Fruit fly (Drosophila melanogaster) whole organism, embryonic: ENCODE measurements around the gene jb.

Experiments used
- CG10209 ChIP-seq: fragments of 200-800 bp; sonication (Bioruptor generic); optimal IDR thresholded peaks from 3 replicates; lab custom pipeline; 2017; ENCODE audit warnings: missing biosample characterization, mild to moderate bottlenecking, missing genetic modification characterization, missing genetic modification reagents
- CG11695 ChIP-seq: fragments of 200-800 bp; sonication (Bioruptor generic); IDR thresholded peaks from 3 replicates; pipeline ENCODE4 v1.3.6; 2022; ENCODE audit warnings: missing biosample characterization, missing genetic modification characterization
- CG12659 ChIP-seq: fragments of 200-800 bp; sonication (Bioruptor generic); optimal IDR thresholded peaks from 3 replicates; lab custom pipeline; 2017; ENCODE audit warnings: mild to moderate bottlenecking, missing biosample characterization, missing genetic modification reagents, missing genetic modification characterization
- CG13287 ChIP-seq: fragments of 200-800 bp; sonication (Bioruptor generic); IDR thresholded peaks from 2 replicates; pipeline ENCODE4 v1.3.6; 2022; ENCODE audit warnings: missing biosample characterization, missing genetic modification characterization; ENCODE audit not compliant: partially characterized antibody
- CG15514 ChIP-seq: fragments of 200-800 bp; sonication (Bioruptor generic); optimal IDR thresholded peaks from 3 replicates; lab custom pipeline; 2017; ENCODE audit warnings: missing biosample characterization, missing genetic modification characterization, mild to moderate bottlenecking, moderate library complexity, missing genetic modification reagents
- CG1792 ChIP-seq: fragments of 200-800 bp; sonication (Bioruptor generic); optimal IDR thresholded peaks from 2 replicates; lab custom pipeline; 2016; ENCODE audit warnings: missing biosample characterization, missing genetic modification characterization
- CG18619 ChIP-seq: fragments of 200-800 bp; sonication (Bioruptor generic); optimal IDR thresholded peaks from 3 replicates; lab custom pipeline; 2017; ENCODE audit warnings: missing biosample characterization, mild to moderate bottlenecking, missing genetic modification characterization
- CG2116 ChIP-seq: fragments of 200-800 bp; sonication (Bioruptor generic); optimal IDR thresholded peaks from 3 replicates; lab custom pipeline; 2018; ENCODE audit warnings: missing biosample characterization, mild to moderate bottlenecking, missing genetic modification characterization
- CG2120 ChIP-seq: fragments of 200-800 bp; sonication (Bioruptor generic); optimal IDR thresholded peaks from 3 replicates; lab custom pipeline; 2016; ENCODE audit warnings: missing biosample characterization, missing genetic modification characterization
- CG2678 ChIP-seq: fragments of 200-800 bp; sonication (Bioruptor generic); optimal IDR thresholded peaks from 3 replicates; lab custom pipeline; 2019; ENCODE audit warnings: missing biosample characterization, mild to moderate bottlenecking, missing genetic modification characterization, moderate library complexity
- CG30403 ChIP-seq: fragments of 200-800 bp; sonication (Bioruptor generic); optimal IDR thresholded peaks from 3 replicates; lab custom pipeline; 2016; ENCODE audit warnings: missing biosample characterization, missing genetic modification characterization
- CG3281 ChIP-seq: fragments of 200-800 bp; sonication (Bioruptor generic); optimal IDR thresholded peaks from 3 replicates; lab custom pipeline; 2017; ENCODE audit warnings: missing biosample characterization, mild to moderate bottlenecking, missing genetic modification characterization
- CG34224 ChIP-seq: fragments of 200-800 bp; sonication (Bioruptor generic); IDR thresholded peaks from 3 replicates; pipeline ENCODE4 v1.3.6; 2022; ENCODE audit warnings: missing biosample characterization, missing genetic modification characterization; ENCODE audit not compliant: partially characterized antibody
- CG34376 ChIP-seq: fragments of 200-800 bp; sonication (Bioruptor generic); optimal IDR thresholded peaks from 2 replicates; lab custom pipeline; 2018; ENCODE audit warnings: missing biosample characterization, mild to moderate bottlenecking, missing genetic modification characterization
- CG4360 ChIP-seq: fragments of 200-800 bp; sonication (Bioruptor generic); IDR thresholded peaks from 2 replicates; pipeline ENCODE4 v1.3.6; 2022; ENCODE audit warnings: missing biosample characterization, missing genetic modification characterization
- CG5245 ChIP-seq: fragments of 200-800 bp; sonication (Bioruptor generic); optimal IDR thresholded peaks from 3 replicates; lab custom pipeline; 2016; ENCODE audit warnings: missing biosample characterization, missing genetic modification characterization
- CG6791 ChIP-seq: fragments of 200-800 bp; sonication (Bioruptor generic); IDR thresholded peaks from 3 replicates; pipeline ENCODE4 v1.3.6; 2022; ENCODE audit warnings: missing biosample characterization, missing genetic modification characterization; ENCODE audit not compliant: partially characterized antibody
- CG8478 ChIP-seq: fragments of >200 bp; optimal IDR thresholded peaks from 2 replicates; lab custom pipeline; 2018
- CG9932 ChIP-seq: fragments of 200-800 bp; sonication (Bioruptor generic); IDR thresholded peaks from 2 replicates; pipeline ENCODE4 v1.3.6; 2022; ENCODE audit warnings: missing biosample characterization, missing genetic modification characterization
- Dad ChIP-seq: fragments of 200-800 bp; sonication (Bioruptor generic); optimal IDR thresholded peaks from 3 replicates; lab custom pipeline; 2016; ENCODE audit warnings: missing biosample characterization, missing genetic modification characterization
- Dip2 ChIP-seq: fragments of 200-800 bp; sonication (Bioruptor generic); IDR thresholded peaks from 2 replicates; pipeline ENCODE4 v1.3.6; 2022; ENCODE audit warnings: missing biosample characterization, missing genetic modification characterization
- Dll ChIP-seq: fragments of 200-800 bp; sonication (Bioruptor generic); IDR thresholded peaks from 4 replicates; pipeline ENCODE4 v1.3.6; 2022; ENCODE audit warnings: missing biosample characterization, missing genetic modification characterization; ENCODE audit not compliant: partially characterized antibody
- Elba2 ChIP-seq: fragments of 200-800 bp; sonication (Bioruptor generic); optimal IDR thresholded peaks from 3 replicates; lab custom pipeline; 2016; ENCODE audit warnings: missing biosample characterization, missing genetic modification characterization
- HLH3B ChIP-seq: fragments of 200-800 bp; sonication (Bioruptor generic); IDR thresholded peaks from 2 replicates; pipeline ENCODE4 v1.3.6; 2022; ENCODE audit warnings: missing biosample characterization, missing genetic modification characterization
- Hsf ChIP-seq: fragments of 200-800 bp; sonication (Bioruptor generic); optimal IDR thresholded peaks from 3 replicates; lab custom pipeline; 2016; ENCODE audit warnings: missing biosample characterization, missing genetic modification characterization
- MTF-1 ChIP-seq: fragments of 200-800 bp; sonication (Bioruptor generic); optimal IDR thresholded peaks from 2 replicates; lab custom pipeline; 2018; ENCODE audit warnings: missing biosample characterization, mild to moderate bottlenecking, missing genetic modification characterization, borderline replicate concordance
- Myb ChIP-seq: fragments of 200-800 bp; sonication (Bioruptor generic); optimal IDR thresholded peaks from 2 replicates; lab custom pipeline; 2016; ENCODE audit warnings: missing biosample characterization, missing genetic modification characterization
- NK7.1 ChIP-seq: fragments of 200-800 bp; sonication (Bioruptor generic); optimal IDR thresholded peaks from 3 replicates; lab custom pipeline; 2016; ENCODE audit warnings: missing biosample characterization, missing genetic modification characterization
- Oaz ChIP-seq: fragments of 200-800 bp; sonication (Bioruptor generic); IDR thresholded peaks from 2 replicates; pipeline ENCODE4 v1.3.6; 2022; ENCODE audit warnings: missing biosample characterization, missing genetic modification characterization
- Poxn ChIP-seq: fragments of 200-800 bp; sonication (Bioruptor generic); IDR thresholded peaks from 2 replicates; pipeline ENCODE4 v1.3.6; 2022; ENCODE audit warnings: missing biosample characterization, missing genetic modification characterization
- Sox100B ChIP-seq: fragments of 200-800 bp; sonication (Bioruptor generic); optimal IDR thresholded peaks from 3 replicates; lab custom pipeline; 2018; ENCODE audit warnings: missing biosample characterization, mild to moderate bottlenecking, missing genetic modification characterization
- Xbp1 ChIP-seq: fragments of 200-800 bp; sonication (Bioruptor generic); optimal IDR thresholded peaks from 3 replicates; lab custom pipeline; 2016; ENCODE audit warnings: missing biosample characterization, mild to moderate bottlenecking, missing genetic modification characterization
- al ChIP-seq: fragments of 200-800 bp; sonication (Bioruptor generic); IDR thresholded peaks from 2 replicates; pipeline ENCODE4 v1.3.6; 2022; ENCODE audit warnings: missing biosample characterization, missing genetic modification characterization
- bab2 ChIP-seq: fragments of 200-800 bp; sonication (Bioruptor generic); optimal IDR thresholded peaks from 2 replicates; lab custom pipeline; 2016; ENCODE audit warnings: missing biosample characterization, missing genetic modification characterization
- bcd ChIP-seq: fragments of 200-800 bp; sonication (Bioruptor generic); optimal IDR thresholded peaks from 2 replicates; lab custom pipeline; 2017; ENCODE audit warnings: missing biosample characterization, mild to moderate bottlenecking, missing genetic modification characterization
- ci ChIP-seq: fragments of 200-800 bp; sonication (Bioruptor generic); IDR thresholded peaks from 3 replicates; pipeline ENCODE4 v1.3.6; 2022; ENCODE audit warnings: missing biosample characterization, missing genetic modification characterization
- croc ChIP-seq: fragments of 200-800 bp; sonication (Bioruptor generic); conservative IDR thresholded peaks from 3 replicates; pipeline ENCODE4 v1.3.6; 2022; ENCODE audit warnings: missing biosample characterization, missing genetic modification characterization
- dpn ChIP-seq, 2 experiments: fragments of 200-800 bp; sonication (Bioruptor generic); optimal IDR thresholded peaks; 3 replicates each; lab custom pipeline; 2016; ENCODE audit warnings: missing biosample characterization in 2 of 2, missing genetic modification characterization in 2 of 2
- en ChIP-seq: fragments of 200-800 bp; sonication (Bioruptor generic); optimal IDR thresholded peaks from 2 replicates; lab custom pipeline; 2016; ENCODE audit warnings: missing biosample characterization, missing genetic modification characterization
- grau ChIP-seq: fragments of 200-800 bp; optimal IDR thresholded peaks from 3 replicates; lab custom pipeline; 2019; ENCODE audit warnings: missing biosample characterization, mild to moderate bottlenecking, missing genetic modification characterization, moderate library complexity
- lilli ChIP-seq: fragments of 200-800 bp; sonication (Bioruptor generic); optimal IDR thresholded peaks from 3 replicates; lab custom pipeline; 2016; ENCODE audit warnings: missing biosample characterization, missing genetic modification characterization
- maf-S ChIP-seq: fragments of 200-800 bp; sonication (Bioruptor generic); optimal IDR thresholded peaks from 2 replicates; lab custom pipeline; 2016; ENCODE audit warnings: missing biosample characterization, missing genetic modification characterization
- pros ChIP-seq: fragments of 200-800 bp; sonication (Bioruptor generic); optimal IDR thresholded peaks from 3 replicates; lab custom pipeline; 2019; ENCODE audit warnings: missing biosample characterization, mild to moderate bottlenecking, missing genetic modification characterization, moderate library complexity
- psq ChIP-seq: fragments of 200-800 bp; sonication (Bioruptor generic); optimal IDR thresholded peaks from 2 replicates; lab custom pipeline; 2017; ENCODE audit warnings: missing biosample characterization, missing genetic modification characterization
- pzg ChIP-seq: fragments of 200-800 bp; sonication (Bioruptor generic); optimal IDR thresholded peaks from 3 replicates; lab custom pipeline; 2018; ENCODE audit warnings: missing biosample characterization, mild to moderate bottlenecking, missing genetic modification characterization, moderate library complexity
- so ChIP-seq: fragments of 200-800 bp; sonication (Bioruptor generic); IDR thresholded peaks from 3 replicates; pipeline ENCODE4 v1.3.6; 2022; ENCODE audit warnings: missing biosample characterization, missing genetic modification characterization
- stwl ChIP-seq: fragments of 200-800 bp; sonication (Bioruptor generic); optimal IDR thresholded peaks from 3 replicates; lab custom pipeline; 2018; ENCODE audit warnings: missing biosample characterization, mild to moderate bottlenecking, missing genetic modification characterization, moderate library complexity
- ttk ChIP-seq: fragments of 200-800 bp; sonication (Bioruptor generic); IDR thresholded peaks from 2 replicates; pipeline ENCODE4 v2.1.2; 2022; ENCODE audit warnings: missing biosample characterization, missing genetic modification characterization
- vnd ChIP-seq: fragments of 200-800 bp; sonication (Bioruptor generic); IDR thresholded peaks from 3 replicates; pipeline ENCODE4 v1.3.6; 2022; ENCODE audit warnings: missing biosample characterization, missing genetic modification characterization; ENCODE audit not compliant: partially characterized antibody

Gene jb

DNA sequence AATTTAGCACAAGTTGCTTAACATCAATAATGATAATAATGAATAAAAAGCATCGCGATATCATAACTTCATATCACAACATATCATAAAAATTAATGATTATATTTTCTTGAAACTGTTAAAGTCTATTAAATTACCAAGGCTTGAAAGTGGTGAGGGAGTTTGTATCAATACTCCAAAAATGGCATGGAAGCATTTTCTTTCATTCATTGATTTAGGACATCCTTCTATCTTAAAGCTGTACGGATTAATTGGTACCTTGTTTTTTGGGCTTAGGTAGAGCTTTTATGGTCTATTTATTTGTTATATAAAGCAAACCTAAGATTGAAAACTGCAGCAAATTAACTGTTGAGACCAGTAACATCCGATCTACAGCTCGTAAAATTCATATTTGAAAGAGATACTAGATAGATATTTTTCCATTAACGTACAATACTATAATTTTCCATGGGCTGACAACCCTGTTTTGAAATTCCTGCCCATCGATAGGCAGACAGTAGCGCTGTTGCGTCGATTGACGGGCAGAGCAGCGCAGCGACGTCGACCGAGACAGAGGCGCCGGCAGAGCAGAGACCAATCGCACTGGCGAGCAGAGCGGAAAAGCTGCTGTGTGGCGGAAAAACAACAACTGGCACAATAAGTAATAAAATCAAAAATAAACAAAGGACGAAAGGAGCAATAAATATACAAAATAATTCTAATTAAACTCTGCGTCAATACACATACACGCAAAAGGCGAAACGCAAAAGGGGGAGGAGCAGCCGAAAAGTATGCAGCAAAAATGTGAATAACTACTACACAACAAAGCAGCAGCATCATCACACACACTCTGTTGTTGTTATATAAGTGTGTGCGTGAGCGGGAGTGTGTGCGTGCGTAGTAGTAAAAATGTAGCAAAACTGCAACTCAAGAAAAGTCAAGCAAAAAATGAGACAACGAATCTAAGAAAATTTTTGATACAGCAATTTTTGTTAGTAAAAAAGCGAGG, 43.0 kb upstream of the jb start, which contains the start of gene CG1695 (continued):
- no peak for TF ChIP-seq ttk (GFP tag; lab: Robert Waterston, UW)
- no peak for TF ChIP-seq croc (GFP tag; lab: Robert Waterston, UW)
- TF ChIP-seq CG2678 (tag; lab: Kevin White, UChicago) = peak; percentile 56
- TF ChIP-seq CG10209 = no peak
- peak; percentile 53 for TF ChIP-seq CG30403
- no peak for TF ChIP-seq Poxn (GFP tag; lab: Robert Waterston, UW)
- peak; percentile 45 for TF ChIP-seq CG2120 (GFP tag; lab: Kevin White, UChicago)
- no peak for TF ChIP-seq maf-S (GFP tag; lab: Kevin White, UChicago)
- peak; percentile 24 for TF ChIP-seq bab2 (GFP tag; lab: Kevin White, UChicago)
- no peak for TF ChIP-seq MTF-1 (GFP tag; lab: Kevin White, UChicago)
- TF ChIP-seq bcd (GFP tag; lab: Kevin White, UChicago) = peak; percentile 16
- no peak for TF ChIP-seq CG8478
- TF ChIP-seq NK7.1 (GFP tag; lab: Kevin White, UChicago) = no peak
- no peak for TF ChIP-seq stwl
- TF ChIP-seq CG18619 (GFP tag; lab: Kevin White, UChicago) = peak; percentile 19
- TF ChIP-seq al = no peak
- TF ChIP-seq CG34224 (GFP tag; lab: Robert Waterston, UW) = no peak
- peak; percentile 47 for TF ChIP-seq lilli (GFP tag; lab: Kevin White, UChicago)
- peak; percentile 29 for TF ChIP-seq CG2116 (GFP tag; lab: Kevin White, UChicago)
- no peak for TF ChIP-seq Elba2 (GFP tag; lab: Kevin White, UChicago)
- no peak for TF ChIP-seq psq (GFP tag; lab: Kevin White, UChicago)
- no peak for TF ChIP-seq pros (GFP tag; lab: Kevin White, UChicago)
- peak; percentile 22 for TF ChIP-seq Myb (GFP tag; lab: Kevin White, UChicago)
- TF ChIP-seq Dip2 (GFP tag; lab: Robert Waterston, UW) = no peak
- TF ChIP-seq pzg = peak; percentile 23
- TF ChIP-seq Xbp1 (GFP tag; lab: Kevin White, UChicago) = peak; percentile 18
- TF ChIP-seq so = 0 out of 3 replicates have a peak, but pooled peaks have one; percentile 9
- TF ChIP-seq CG6791 (GFP tag; lab: Robert Waterston, UW) = no peak
- TF ChIP-seq vnd = no peak
- TF ChIP-seq CG5245 (GFP tag; lab: Kevin White, UChicago) = no peak
- TF ChIP-seq HLH3B (GFP tag; lab: Robert Waterston, UW) = 0 out of 2 replicates have a peak, but pooled peaks have one; percentile 23
- TF ChIP-seq CG13287 (GFP tag; lab: Robert Waterston, UW) = peak; percentile 57
- peak in 1 of 2 experiments; percentile 0 for TF ChIP-seq dpn (GFP tag; optimal IDR thresholded peaks at IDR 0.05; lab: Kevin White, UChicago)
- TF ChIP-seq ci (GFP tag; lab: Robert Waterston, UW) = peak; percentile 48; the same call in 1 of the 3 replicates
- no peak for TF ChIP-seq Dad
- no peak for TF ChIP-seq CG4360 (GFP tag; lab: Robert Waterston, UW)
- peak; percentile 17 for TF ChIP-seq CG15514 (GFP tag; lab: Kevin White, UChicago)
- peak; percentile 11 for TF ChIP-seq Sox100B (GFP tag; lab: Kevin White, UChicago)
- TF ChIP-seq Dll (GFP tag; lab: Robert Waterston, UW) = no peak
- TF ChIP-seq CG1792 (GFP tag; lab: Kevin White, UChicago) = no peak
- TF ChIP-seq grau = peak; percentile 27
- TF ChIP-seq CG34376 (GFP tag; lab: Kevin White, UChicago) = no peak
- no peak for TF ChIP-seq CG11695 (GFP tag; lab: Robert Waterston, UW)
- no peak for TF ChIP-seq en
- TF ChIP-seq CG9932 = peak; percentile 23; the same call in 1 of the 2 replicates
- no peak for TF ChIP-seq Oaz (GFP tag; lab: Robert Waterston, UW)
- peak; percentile 24 for TF ChIP-seq CG3281 (GFP tag; lab: Kevin White, UChicago)
- peak; percentile 26 for TF ChIP-seq Hsf
- TF ChIP-seq CG12659 (GFP tag; lab: Kevin White, UChicago) = peak; percentile 34
